Worm (Caenorhabditis elegans): ENCODE results near the gene K11E4.6.

ce11 chrX:13745558-13745957 lies 21.1 kb downstream of the K11E4.6 start:
- TF ChIP-seq fos-1 (tag; optimal IDR thresholded peaks at IDR 0.05), result no peak
- TF ChIP-seq blmp-1 (tag; optimal IDR thresholded peaks at IDR 0.05; ENCODE audit: insufficient read depth), result peak; percentile 20
- TF ChIP-seq snpc-4 (tag; optimal IDR thresholded peaks at IDR 0.05), result no peak
- no peak for TF ChIP-seq lin-13 (GFP tag; optimal IDR thresholded peaks at IDR 0.05)
- no peak for TF ChIP-seq nhr-21 (tag; optimal IDR thresholded peaks at IDR 0.05)
- no peak for TF ChIP-seq mab-5 (tag; optimal IDR thresholded peaks at IDR 0.05)

All from whole organism, L2 larva.